Worm (Caenorhabditis elegans) whole organism, L2 larva: ENCODE measurements around the gene ZC204.6.

ENCODE experiments used
- F13H6.1 ChIP-seq: sonication (generic microtip); optimal IDR thresholded peaks from 2 replicates; lab custom pipeline; 2016; ENCODE audit warnings: missing genetic modification characterization, missing compliant biosample characterization
- ZK546.5 ChIP-seq: sonication (generic microtip); optimal IDR thresholded peaks from 2 replicates; lab custom pipeline; 2017; ENCODE audit warnings: missing biosample characterization, missing genetic modification characterization
- alr-1 ChIP-seq: fragments of 150-350 bp; optimal IDR thresholded peaks from 2 replicates; lab custom pipeline; 2014; ENCODE audit warnings: missing biosample characterization, missing genetic modification characterization
- aly-2 ChIP-seq: fragments of 150-350 bp; optimal IDR thresholded peaks from 2 replicates; lab custom pipeline; 2014; ENCODE audit warnings: missing biosample characterization, missing genetic modification characterization
- blmp-1 ChIP-seq: sonication (generic microtip); optimal IDR thresholded peaks from 2 replicates; lab custom pipeline; 2017; ENCODE audit warnings: missing genetic modification characterization, mild to moderate bottlenecking, missing compliant biosample characterization, antibody characterized with exemption, moderate library complexity; ENCODE audit not compliant: insufficient read depth
- ceh-16 ChIP-seq: fragments of 150-350 bp; optimal IDR thresholded peaks from 2 replicates; lab custom pipeline; 2014; ENCODE audit warnings: missing biosample characterization, missing genetic modification characterization
- ceh-82 ChIP-seq: fragments of 150-350 bp; optimal IDR thresholded peaks from 2 replicates; lab custom pipeline; 2014; ENCODE audit warnings: missing biosample characterization, missing genetic modification characterization
- elt-1 ChIP-seq: fragments of 150-350 bp; optimal IDR thresholded peaks from 2 replicates; lab custom pipeline; 2014; ENCODE audit warnings: missing biosample characterization, missing genetic modification characterization
- elt-3 ChIP-seq: sonication (generic microtip); optimal IDR thresholded peaks from 2 replicates; lab custom pipeline; 2017; ENCODE audit warnings: missing biosample characterization, missing genetic modification characterization
- fos-1 ChIP-seq: fragments of 150-350 bp; optimal IDR thresholded peaks from 2 replicates; lab custom pipeline; 2014; ENCODE audit warnings: missing biosample characterization, missing genetic modification characterization
- lin-11 ChIP-seq: fragments of 150-350 bp; sonication (generic microtip); optimal IDR thresholded peaks from 2 replicates; lab custom pipeline; 2014; ENCODE audit warnings: missing biosample characterization, missing genetic modification characterization, inconsistent platforms, mixed read lengths
- lsy-2 ChIP-seq, 2 experiments: fragments of 150-350 bp in 1 of 2; sonication (generic microtip) in 1 of 2; optimal IDR thresholded peaks; 2 replicates each; lab custom pipeline; 2014 to 2017; ENCODE audit warnings: missing biosample characterization in 2 of 2, missing genetic modification characterization in 2 of 2
- mbf-1 ChIP-seq: sonication (generic microtip); optimal IDR thresholded peaks from 2 replicates; lab custom pipeline; 2017; ENCODE audit warnings: missing biosample characterization, missing genetic modification characterization
- mdl-1 ChIP-seq, 2 experiments: fragments of 150-350 bp in 1 of 2; sonication (generic microtip) in 1 of 2; optimal IDR thresholded peaks; 2 replicates each; lab custom pipeline; 2017; ENCODE audit warnings: missing biosample characterization in 2 of 2, missing genetic modification characterization in 2 of 2
- nhr-10 ChIP-seq: sonication (generic microtip); optimal IDR thresholded peaks from 2 replicates; lab custom pipeline; 2017; ENCODE audit warnings: missing biosample characterization, missing genetic modification characterization
- nhr-11 ChIP-seq: fragments of 150-350 bp; optimal IDR thresholded peaks from 2 replicates; lab custom pipeline; 2014; ENCODE audit warnings: missing biosample characterization, missing genetic modification characterization
- nhr-12 ChIP-seq: fragments of 150-350 bp; optimal IDR thresholded peaks from 2 replicates; lab custom pipeline; 2014; ENCODE audit warnings: missing biosample characterization, missing genetic modification characterization
- nhr-129 ChIP-seq: fragments of 150-350 bp; optimal IDR thresholded peaks from 2 replicates; lab custom pipeline; 2014; ENCODE audit warnings: missing biosample characterization, missing genetic modification characterization
- nhr-21 ChIP-seq: fragments of 150-350 bp; optimal IDR thresholded peaks from 2 replicates; lab custom pipeline; 2014; ENCODE audit warnings: missing biosample characterization, missing genetic modification characterization
- nhr-23 ChIP-seq: fragments of 150-350 bp; optimal IDR thresholded peaks from 2 replicates; lab custom pipeline; 2014; ENCODE audit warnings: missing biosample characterization, missing genetic modification reagents, missing genetic modification characterization
- nhr-237 ChIP-seq: fragments of 150-350 bp; optimal IDR thresholded peaks from 2 replicates; lab custom pipeline; 2014; ENCODE audit warnings: missing biosample characterization, missing genetic modification characterization
- nhr-25 ChIP-seq: fragments of 150-350 bp; sonication (generic microtip); optimal IDR thresholded peaks from 3 replicates; lab custom pipeline; 2014; ENCODE audit warnings: missing biosample characterization, missing genetic modification characterization
- nhr-6 ChIP-seq: fragments of 150-350 bp; optimal IDR thresholded peaks from 2 replicates; lab custom pipeline; 2014; ENCODE audit warnings: missing biosample characterization, missing genetic modification characterization
- nhr-77 ChIP-seq: fragments of 150-350 bp; optimal IDR thresholded peaks from 2 replicates; lab custom pipeline; 2014; ENCODE audit warnings: missing biosample characterization, missing genetic modification characterization
- peb-1 ChIP-seq: fragments of 150-350 bp; optimal IDR thresholded peaks from 2 replicates; lab custom pipeline; 2014; ENCODE audit warnings: missing biosample characterization, missing genetic modification characterization
- skn-1 ChIP-seq: sonication (generic microtip); optimal IDR thresholded peaks from 2 replicates; lab custom pipeline; 2017; ENCODE audit warnings: missing biosample characterization, missing genetic modification characterization
- sma-3 ChIP-seq: sonication (generic microtip); optimal IDR thresholded peaks from 2 replicates; lab custom pipeline; 2016; ENCODE audit warnings: missing genetic modification reagents, missing genetic modification characterization, missing compliant biosample characterization
- sma-9 ChIP-seq, 2 experiments: fragments of 150-350 bp in 1 of 2; sonication (generic microtip) in 1 of 2; optimal IDR thresholded peaks; 2 replicates each; lab custom pipeline; 2014 to 2016; ENCODE audit warnings: missing genetic modification characterization in 2 of 2, mild to moderate bottlenecking in 1 of 2, missing biosample characterization in 1 of 2, missing compliant biosample characterization in 1 of 2, missing genetic modification reagents in 1 of 2, moderate library complexity in 1 of 2
- snpc-4 ChIP-seq: fragments of 150-350 bp; optimal IDR thresholded peaks from 2 replicates; lab custom pipeline; 2014; ENCODE audit warnings: missing biosample characterization, missing genetic modification characterization
- unc-39 ChIP-seq: fragments of 150-350 bp; optimal IDR thresholded peaks from 2 replicates; lab custom pipeline; 2014; ENCODE audit warnings: missing biosample characterization, missing genetic modification characterization
- unc-62 ChIP-seq: fragments of 150-350 bp; optimal IDR thresholded peaks from 2 replicates; lab custom pipeline; 2014; ENCODE audit warnings: missing biosample characterization, missing genetic modification reagents, missing genetic modification characterization
- ztf-11 ChIP-seq: sonication (generic microtip); optimal IDR thresholded peaks from 2 replicates; lab custom pipeline; 2017; ENCODE audit warnings: missing biosample characterization, missing genetic modification characterization
- ztf-4 ChIP-seq: fragments of 150-350 bp; optimal IDR thresholded peaks from 2 replicates; lab custom pipeline; 2014; ENCODE audit warnings: missing biosample characterization, missing genetic modification characterization

The ZC204.6 gene

ce11 chrII:1644777-1645348, at the start of gene ZC204.6:
ZC204.6 (minus strand) TSS chrII:1644827.
- TF ChIP-seq blmp-1 (tag; lab: Kevin White, UChicago): no peak
- no peak for TF ChIP-seq lsy-2 (tag; optimal IDR thresholded peaks at IDR 0.05; lab: Kevin White, UChicago)
- TF ChIP-seq nhr-10: no peak
- no peak for TF ChIP-seq nhr-11
- no peak for TF ChIP-seq nhr-237 (tag; lab: Kevin White, UChicago)
- TF ChIP-seq aly-2 (tag; lab: Kevin White, UChicago): no peak
- TF ChIP-seq lin-11: no peak
- TF ChIP-seq nhr-6 (tag; lab: Kevin White, UChicago): no peak
- TF ChIP-seq nhr-23 (tag; lab: Kevin White, UChicago): no peak
- no peak for TF ChIP-seq skn-1
- TF ChIP-seq elt-1 (tag; lab: Kevin White, UChicago): no peak
- TF ChIP-seq ztf-4 (tag; lab: Kevin White, UChicago): no peak
- TF ChIP-seq ceh-16 (tag; lab: Kevin White, UChicago): no peak
- TF ChIP-seq sma-3: no peak
- TF ChIP-seq ceh-82 (tag; lab: Kevin White, UChicago): no peak
- TF ChIP-seq nhr-77 (tag; lab: Kevin White, UChicago): no peak
- no peak for TF ChIP-seq nhr-129 (tag; lab: Kevin White, UChicago)
- TF ChIP-seq mbf-1: no peak
- TF ChIP-seq nhr-25: no peak

ce11 chrII:1692827-1693226, 48.2 kb upstream of the ZC204.6 start, which contains the start of gene fbxc-21:
fbxc-21 (minus strand) TSS chrII:1692927.
- TF ChIP-seq ztf-4 (tag; lab: Kevin White, UChicago): no peak
- TF ChIP-seq, all 48 proteins: peak for 0

ce11 chrII:1691011-1691410, 46.4 kb upstream of the ZC204.6 start, which contains the start of gene fbxc-22:
fbxc-22 (minus strand) TSS chrII:1691111.
- TF ChIP-seq unc-62 (GFP tag; lab: Kevin White, UChicago) (no peak), fos-1 (tag; lab: Kevin White, UChicago) (no peak), unc-39 (tag; lab: Kevin White, UChicago) (no peak), ZK546.5 (tag; lab: Kevin White, UChicago) (no peak)

- TF ChIP-seq elt-3 (tag; lab: Kevin White, UChicago) (no peak), unc-39 (tag; lab: Kevin White, UChicago) (no peak), mdl-1 (tag; optimal IDR thresholded peaks at IDR 0.05; lab: Kevin White, UChicago) (no peak), nhr-25 (no peak), nhr-21 (no peak), nhr-129 (tag; lab: Kevin White, UChicago) (no peak), alr-1 (tag; lab: Kevin White, UChicago) (no peak), ztf-4 (tag; lab: Kevin White, UChicago) (no peak), nhr-12 (no peak)
Measured at ce11 chrII:1688813-1689212, 44.2 kb upstream of the ZC204.6 start, which contains the start of the genes fbxb-18 and fbxb-19. fbxb-18 (minus strand) TSS chrII:1688913. fbxb-19 (minus strand) TSS chrII:1689181.

- TF ChIP-seq skn-1 (no peak), ztf-11 (tag; lab: Kevin White, UChicago) (no peak), snpc-4 (no peak), ZK546.5 (tag; lab: Kevin White, UChicago) (no peak), nhr-21 (no peak), ztf-4 (tag; lab: Kevin White, UChicago) (no peak), peb-1 (tag; lab: Kevin White, UChicago) (no peak), aly-2 (tag; lab: Kevin White, UChicago) (no peak), unc-39 (tag; lab: Kevin White, UChicago) (no peak), ceh-82 (tag; lab: Kevin White, UChicago) (no peak), F13H6.1 (tag; lab: Kevin White, UChicago) (no peak), fos-1 (tag; lab: Kevin White, UChicago) (no peak), sma-9 (GFP tag; optimal IDR thresholded peaks at IDR 0.05; lab: Kevin White, UChicago) (no peak), sma-9 (tag; optimal IDR thresholded peaks at IDR 0.05; lab: Kevin White, UChicago) (no peak), ceh-16 (tag; lab: Kevin White, UChicago) (no peak)
Measured at ce11 chrII:1683742-1684141, 39.1 kb upstream of the ZC204.6 start, which contains the start of gene fbxb-25. fbxb-25 (plus strand) TSS chrII:1684042.
